Worm (Caenorhabditis elegans) whole organism, mixed stage, embryonic: ENCODE data around the gene ymel-1.

Source experiments
- M03D4.4 ChIP-seq: sonication (generic microtip); optimal IDR thresholded peaks from 2 replicates; lab custom pipeline; 2017; ENCODE audit warnings: mild to moderate bottlenecking, missing genetic modification characterization, missing compliant biosample characterization
- bed-3 ChIP-seq: fragments of 200-800 bp; sonication (Bioruptor generic); optimal IDR thresholded peaks from 3 replicates; lab custom pipeline; 2018; ENCODE audit warnings: mild to moderate bottlenecking, missing genetic modification characterization, moderate library complexity, missing compliant biosample characterization
- blmp-1 ChIP-seq: fragments of 150-350 bp; optimal IDR thresholded peaks from 2 replicates; lab custom pipeline; 2014; ENCODE audit warnings: missing biosample characterization, missing genetic modification characterization
- ceh-39 ChIP-seq: fragments of 150-350 bp; optimal IDR thresholded peaks from 2 replicates; lab custom pipeline; 2014; ENCODE audit warnings: missing biosample characterization, missing genetic modification characterization
- ceh-43 ChIP-seq: fragments of 200-800 bp; sonication (Bioruptor generic); optimal IDR thresholded peaks from 2 replicates; lab custom pipeline; 2018; ENCODE audit warnings: mild to moderate bottlenecking, missing genetic modification characterization, moderate library complexity, missing compliant biosample characterization
- ceh-83 ChIP-seq: fragments of 200-800 bp; sonication (Bioruptor generic); optimal IDR thresholded peaks from 2 replicates; lab custom pipeline; 2018; ENCODE audit warnings: mild to moderate bottlenecking, missing genetic modification characterization, missing compliant biosample characterization
- ces-1 ChIP-seq: fragments of 150-350 bp; optimal IDR thresholded peaks from 2 replicates; lab custom pipeline; 2014; ENCODE audit warnings: missing biosample characterization, missing genetic modification reagents, missing genetic modification characterization
- cnd-1 ChIP-seq: fragments of 200-800 bp; sonication (Bioruptor generic); optimal IDR thresholded peaks from 2 replicates; lab custom pipeline; 2018; ENCODE audit warnings: mild to moderate bottlenecking, missing genetic modification characterization, missing compliant biosample characterization
- drap-1 ChIP-seq: fragments of 200-800 bp; sonication (Bioruptor generic); optimal IDR thresholded peaks from 3 replicates; lab custom pipeline; 2018; ENCODE audit warnings: mild to moderate bottlenecking, missing genetic modification characterization, missing compliant biosample characterization
- elt-1 ChIP-seq: sonication (generic microtip); optimal IDR thresholded peaks from 2 replicates; lab custom pipeline; 2017; ENCODE audit warnings: missing genetic modification characterization, mild to moderate bottlenecking, missing compliant biosample characterization, antibody characterized with exemption, moderate library complexity, borderline replicate concordance; ENCODE audit not compliant: insufficient read depth
- elt-3 ChIP-seq: fragments of 150-350 bp; optimal IDR thresholded peaks from 2 replicates; lab custom pipeline; 2014; ENCODE audit warnings: missing biosample characterization, missing genetic modification characterization
- flh-1 ChIP-seq: fragments of 200-800 bp; sonication (Bioruptor generic); optimal IDR thresholded peaks from 2 replicates; lab custom pipeline; 2018; ENCODE audit warnings: mild to moderate bottlenecking, missing genetic modification characterization, moderate library complexity, missing compliant biosample characterization
- ham-2 ChIP-seq: fragments of 200-800 bp; sonication (Bioruptor generic); optimal IDR thresholded peaks from 2 replicates; lab custom pipeline; 2018; ENCODE audit warnings: mild to moderate bottlenecking, missing genetic modification characterization, missing compliant biosample characterization
- hlh-1 ChIP-seq: fragments of 150-350 bp; optimal IDR thresholded peaks from 2 replicates; lab custom pipeline; 2014; ENCODE audit warnings: missing biosample characterization, missing genetic modification reagents, missing genetic modification characterization
- lin-13 ChIP-seq: fragments of 150-350 bp; optimal IDR thresholded peaks from 2 replicates; lab custom pipeline; 2014; ENCODE audit warnings: missing biosample characterization, missing genetic modification characterization
- lin-32 ChIP-seq: fragments of 200-800 bp; sonication (Bioruptor generic); optimal IDR thresholded peaks from 2 replicates; lab custom pipeline; 2018; ENCODE audit warnings: mild to moderate bottlenecking, missing genetic modification characterization, missing compliant biosample characterization
- lsy-2 ChIP-seq: fragments of 150-350 bp; optimal IDR thresholded peaks from 2 replicates; lab custom pipeline; 2014; ENCODE audit warnings: missing biosample characterization, missing genetic modification characterization
- mab-5 ChIP-seq: fragments of 150-350 bp; optimal IDR thresholded peaks from 2 replicates; lab custom pipeline; 2014; ENCODE audit warnings: missing biosample characterization, missing genetic modification characterization
- mep-1 ChIP-seq: fragments of 150-350 bp; optimal IDR thresholded peaks from 2 replicates; lab custom pipeline; 2017; ENCODE audit warnings: missing biosample characterization, missing genetic modification reagents, missing genetic modification characterization, inconsistent platforms
- mls-2 ChIP-seq: sonication (generic microtip); optimal IDR thresholded peaks from 2 replicates; lab custom pipeline; 2016; ENCODE audit warnings: mild to moderate bottlenecking, missing genetic modification characterization, moderate library complexity, missing compliant biosample characterization
- nhr-12 ChIP-seq: fragments of 150-350 bp; optimal IDR thresholded peaks from 2 replicates; lab custom pipeline; 2014; ENCODE audit warnings: missing biosample characterization, missing genetic modification characterization
- nhr-2 ChIP-seq: fragments of 150-350 bp; optimal IDR thresholded peaks from 2 replicates; lab custom pipeline; 2014; ENCODE audit warnings: missing biosample characterization, missing genetic modification characterization
- nhr-237 ChIP-seq: fragments of 150-350 bp; optimal IDR thresholded peaks from 2 replicates; lab custom pipeline; 2014; ENCODE audit warnings: missing biosample characterization, missing genetic modification characterization
- nhr-28 ChIP-seq: fragments of 150-350 bp; optimal IDR thresholded peaks from 2 replicates; lab custom pipeline; 2014; ENCODE audit warnings: missing biosample characterization, missing genetic modification characterization
- nhr-76 ChIP-seq: sonication (generic microtip); optimal IDR thresholded peaks from 2 replicates; lab custom pipeline; 2017; ENCODE audit warnings: missing biosample characterization, missing genetic modification characterization
- pha-4 ChIP-seq: fragments of 150-350 bp; optimal IDR thresholded peaks from 2 replicates; lab custom pipeline; 2018; ENCODE audit warnings: missing biosample characterization, missing genetic modification reagents, missing genetic modification characterization
- sem-2 ChIP-seq: fragments of 200-800 bp; sonication (Bioruptor generic); optimal IDR thresholded peaks from 2 replicates; lab custom pipeline; 2018; ENCODE audit warnings: mild to moderate bottlenecking, missing genetic modification characterization, missing compliant biosample characterization
- snpc-4 ChIP-seq: fragments of 150-350 bp; optimal IDR thresholded peaks from 2 replicates; lab custom pipeline; 2014; ENCODE audit warnings: missing biosample characterization, missing genetic modification characterization
- sptf-1 ChIP-seq: sonication (generic microtip); optimal IDR thresholded peaks from 2 replicates; lab custom pipeline; 2017; ENCODE audit warnings: mild to moderate bottlenecking, missing genetic modification characterization, moderate library complexity, missing compliant biosample characterization
- tbx-8 ChIP-seq: fragments of 200-800 bp; sonication (Bioruptor generic); optimal IDR thresholded peaks from 2 replicates; lab custom pipeline; 2018; ENCODE audit warnings: mild to moderate bottlenecking, missing genetic modification characterization, moderate library complexity, missing compliant biosample characterization
- unc-120 ChIP-seq: sonication (generic microtip); optimal IDR thresholded peaks from 2 replicates; lab custom pipeline; 2017; ENCODE audit warnings: missing genetic modification characterization, missing compliant biosample characterization; ENCODE audit not compliant: poor library complexity, severe bottlenecking
- unc-39 ChIP-seq: fragments of 150-350 bp; optimal IDR thresholded peaks from 2 replicates; lab custom pipeline; 2014; ENCODE audit warnings: missing biosample characterization, missing genetic modification characterization
- unc-62 ChIP-seq: fragments of 150-350 bp; optimal IDR thresholded peaks from 2 replicates; lab custom pipeline; 2014; ENCODE audit warnings: missing biosample characterization, missing genetic modification reagents, missing genetic modification characterization
- zip-8 ChIP-seq: fragments of 150-350 bp; optimal IDR thresholded peaks from 2 replicates; lab custom pipeline; 2014; ENCODE audit warnings: missing biosample characterization, missing genetic modification characterization
- ztf-11 ChIP-seq: fragments of 150-350 bp; optimal IDR thresholded peaks from 2 replicates; lab custom pipeline; 2014; ENCODE audit warnings: missing biosample characterization, missing genetic modification characterization

Gene ymel-1

DNA sequence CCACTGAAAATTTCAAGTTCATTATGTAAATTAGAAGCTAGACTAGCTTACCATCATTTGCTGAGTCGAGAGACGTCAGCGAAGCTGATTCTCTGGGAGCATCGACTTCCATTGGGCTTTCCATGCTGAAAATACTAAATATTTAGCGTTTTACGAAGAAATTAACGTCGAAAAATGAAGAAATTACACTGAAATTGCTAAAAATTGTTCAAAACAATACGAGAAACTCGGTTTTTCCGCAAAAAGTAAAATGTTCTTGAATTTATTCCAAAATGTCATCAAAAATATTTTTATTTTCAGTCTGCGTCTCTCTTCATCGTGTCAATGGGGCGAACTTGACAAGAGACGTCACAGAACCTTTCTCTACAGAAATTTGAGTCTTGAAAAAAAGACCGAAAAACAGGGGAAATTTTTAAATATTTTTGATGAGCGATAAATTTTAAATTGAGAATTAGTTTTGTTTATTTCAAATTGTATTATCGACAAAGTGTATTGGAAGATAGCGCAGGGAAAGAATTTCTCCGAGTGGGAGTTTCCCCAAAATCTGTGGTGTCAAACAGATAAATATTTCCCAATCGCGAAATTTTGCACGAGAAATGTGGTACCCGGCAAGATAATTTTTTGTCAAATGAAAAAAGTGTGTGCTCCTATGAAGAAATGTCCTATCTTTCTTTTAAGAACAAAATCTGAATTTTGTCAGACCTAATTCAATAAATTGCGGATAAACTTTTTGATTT is 44.7 kb downstream of the ymel-1 start, which contains the start of gene ecps-1 (continued):
- peak; percentile 98 for TF ChIP-seq mep-1 (tag; lab: Kevin White, UChicago)
- TF ChIP-seq, all 35 proteins: peak for 9

DNA sequence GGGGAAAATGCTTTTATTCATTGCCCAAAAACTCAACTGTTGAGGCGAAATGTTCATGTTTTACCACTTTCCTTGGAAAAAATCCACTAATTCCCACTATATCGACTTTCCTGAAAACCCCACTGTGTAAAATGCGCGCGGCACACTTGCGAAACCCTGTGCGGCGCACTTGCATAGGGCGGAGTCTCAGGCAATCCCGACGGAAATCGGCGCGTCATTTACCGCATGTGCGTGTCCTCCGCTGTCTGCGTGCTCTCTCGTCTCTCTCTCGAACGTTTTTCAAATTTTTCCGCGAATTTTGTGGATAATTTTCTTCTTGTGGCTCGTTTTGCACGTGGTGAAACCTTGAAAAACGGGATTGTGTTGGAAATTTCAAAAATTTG is 45.2 kb downstream of the ymel-1 start, which contains the start of gene atx-2:
atx-2 (plus strand) TSS at position 226 of the 383 bp plus-strand sequence.
- TF ChIP-seq ceh-83 (GFP tag; lab: Kevin White, UChicago), result peak; percentile 93
- peak; percentile 93 for TF ChIP-seq flh-1 (GFP tag; lab: Kevin White, UChicago)
- peak; percentile 98 for TF ChIP-seq cnd-1 (tag; lab: Kevin White, UChicago)
- no peak for TF ChIP-seq zip-8 (tag; lab: Kevin White, UChicago)
- TF ChIP-seq mls-2 (tag; lab: Kevin White, UChicago), result peak; percentile 100
- TF ChIP-seq nhr-12 (tag; lab: Kevin White, UChicago), result peak; percentile 100
- peak; percentile 99 for TF ChIP-seq sptf-1 (tag; lab: Kevin White, UChicago)
- TF ChIP-seq nhr-76 (tag; lab: Kevin White, UChicago), result peak; percentile 98
- peak; percentile 100 for TF ChIP-seq ztf-11 (tag; lab: Kevin White, UChicago)
- peak; percentile 92 for TF ChIP-seq hlh-1 (tag; lab: Kevin White, UChicago)
- TF ChIP-seq ceh-43, result peak; percentile 97
- peak; percentile 97 for TF ChIP-seq lin-32 (GFP tag; lab: Kevin White, UChicago)
- peak; percentile 96 for TF ChIP-seq ham-2
- peak; percentile 100 for TF ChIP-seq unc-39 (tag; lab: Kevin White, UChicago)
- peak; percentile 80 for TF ChIP-seq elt-3 (tag; lab: Kevin White, UChicago)
- TF ChIP-seq snpc-4 (tag; lab: Kevin White, UChicago), result no peak
- TF ChIP-seq bed-3 (GFP tag; lab: Kevin White, UChicago), result peak; percentile 96
- peak; percentile 66 for TF ChIP-seq nhr-237 (tag; lab: Kevin White, UChicago)
- peak; percentile 99 for TF ChIP-seq drap-1 (GFP tag; lab: Kevin White, UChicago)
- TF ChIP-seq M03D4.4 (tag; lab: Kevin White, UChicago), result peak; percentile 98
- peak; percentile 91 for TF ChIP-seq pha-4 (tag; lab: Kevin White, UChicago)
- peak; percentile 62 for TF ChIP-seq mab-5 (tag; lab: Kevin White, UChicago)
- peak; percentile 92 for TF ChIP-seq elt-1
- TF ChIP-seq lin-13, result peak; percentile 95
- peak; percentile 34 for TF ChIP-seq ces-1
- peak; percentile 68 for TF ChIP-seq lsy-2 (tag; lab: Kevin White, UChicago)
- peak; percentile 81 for TF ChIP-seq unc-62
- TF ChIP-seq blmp-1, result peak; percentile 91
- peak; percentile 98 for TF ChIP-seq unc-120 (tag; lab: Kevin White, UChicago)
- no peak for TF ChIP-seq nhr-2 (tag; lab: Kevin White, UChicago)
- peak; percentile 74 for TF ChIP-seq nhr-28
- peak; percentile 54 for TF ChIP-seq ceh-39
- peak; percentile 76 for TF ChIP-seq mep-1 (tag; lab: Kevin White, UChicago)
- peak; percentile 95 for TF ChIP-seq sem-2
- peak; percentile 90 for TF ChIP-seq tbx-8 (GFP tag; lab: Kevin White, UChicago)

DNA sequence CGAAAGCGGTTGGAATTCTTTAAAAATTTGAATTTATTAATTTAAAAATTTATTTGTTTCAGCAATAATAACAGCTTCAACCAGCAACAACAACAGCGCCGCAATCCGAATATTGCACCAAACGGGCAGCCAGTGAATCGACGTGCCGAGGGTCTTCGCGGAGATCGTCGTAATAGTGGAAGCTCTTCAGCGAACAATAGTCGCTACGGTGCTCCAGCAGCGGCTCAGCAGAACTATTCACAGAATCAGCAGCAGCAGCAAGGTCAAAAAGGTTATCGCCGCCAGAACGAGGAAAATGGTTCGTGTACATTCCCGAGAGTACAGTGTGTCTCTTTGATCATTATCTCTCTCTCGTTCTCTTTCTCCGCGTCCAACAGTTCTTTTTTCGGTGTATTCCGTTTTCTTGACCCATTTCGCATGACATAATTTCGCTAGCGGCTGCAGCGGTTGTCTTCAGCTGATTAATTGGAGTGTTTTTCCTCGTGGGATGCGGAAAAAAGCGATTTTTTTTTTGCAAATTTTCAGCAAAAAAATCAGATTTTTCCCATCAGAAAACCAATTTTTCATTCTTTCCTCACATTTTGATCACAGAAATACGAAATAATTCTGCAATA is 47.1 kb downstream of the ymel-1 start:
- no peak for TF ChIP-seq pha-4 (tag; lab: Kevin White, UChicago)
- no peak for TF ChIP-seq sem-2
- TF ChIP-seq nhr-28, result no peak

DNA sequence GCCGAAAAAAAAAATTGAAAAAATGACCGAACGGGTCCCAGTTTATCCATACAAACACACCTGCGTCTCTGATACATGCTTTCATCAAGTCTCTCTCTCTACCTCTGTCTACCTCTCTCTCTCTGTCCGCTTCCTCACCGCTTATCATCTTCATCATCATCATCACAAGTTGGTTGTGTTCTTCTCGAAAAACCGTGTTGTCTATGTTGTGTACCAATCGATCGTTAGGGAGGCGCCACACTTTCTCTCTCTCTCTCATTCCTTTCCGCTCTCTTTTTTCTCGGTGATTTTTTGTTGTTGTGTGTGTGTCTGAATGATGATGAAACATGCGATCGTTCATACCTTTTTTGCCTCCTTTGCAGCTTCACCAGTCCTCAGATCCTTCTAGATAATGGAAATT is 47.7 kb downstream of the ymel-1 start:
- TF ChIP-seq ham-2 (peak; percentile 6), drap-1 (GFP tag; lab: Kevin White, UChicago) (no peak), blmp-1 (no peak), elt-3 (tag; lab: Kevin White, UChicago) (no peak), sptf-1 (tag; lab: Kevin White, UChicago) (no peak)
